Worm (Caenorhabditis elegans) whole organism, young adult: Measurements from ENCODE around the gene srx-114.

ENCODE experiments used
- B0035.1 ChIP-seq: sonication (generic microtip); optimal IDR thresholded peaks from 2 replicates; lab custom pipeline; 2016; ENCODE audit warnings: missing genetic modification characterization, mild to moderate bottlenecking, missing compliant biosample characterization, missing genotype, missing genetic modification reagents
- B0336.3 ChIP-seq: fragments of 200-800 bp; sonication (Bioruptor generic); IDR thresholded peaks from 2 replicates; pipeline ENCODE4 v1.3.6; 2022; ENCODE audit warnings: missing genetic modification characterization, missing compliant biosample characterization
- F37B4.10 ChIP-seq: fragments of 200-800 bp; sonication (Bioruptor generic); IDR thresholded peaks from 2 replicates; pipeline ENCODE4 v1.3.6; 2022; ENCODE audit warnings: missing genetic modification characterization, missing compliant biosample characterization
- F39B2.1 ChIP-seq: fragments of 200-800 bp; sonication (Bioruptor generic); IDR thresholded peaks from 2 replicates; pipeline ENCODE4 v1.3.6; 2022; ENCODE audit warnings: missing genetic modification reagents, missing genetic modification characterization, missing compliant biosample characterization
- Y67H2A.10 ChIP-seq: fragments of 200-800 bp; sonication (Bioruptor generic); conservative IDR thresholded peaks from 2 replicates; pipeline ENCODE4 v1.3.6; 2022; ENCODE audit warnings: missing genetic modification reagents, missing genetic modification characterization, missing compliant biosample characterization
- ama-1 ChIP-seq, 3 experiments: fragments of 150-350 bp in 1 of 3; sonication (generic microtip) in 2 of 3; optimal IDR thresholded peaks; 2 replicates each; lab custom pipeline; 2014 to 2018; ENCODE audit warnings: missing biosample characterization in 2 of 3, missing genetic modification characterization in 2 of 3, missing genetic modification reagents in 2 of 3
- bed-1 ChIP-seq: fragments of 200-800 bp; sonication (Bioruptor generic); IDR thresholded peaks from 2 replicates; pipeline ENCODE4 v1.3.6; 2022; ENCODE audit warnings: missing genetic modification reagents, missing genetic modification characterization, missing compliant biosample characterization
- cebp-2 ChIP-seq: fragments of 200-800 bp; sonication (Bioruptor generic); IDR thresholded peaks from 2 replicates; pipeline ENCODE4 v1.3.6; 2022; ENCODE audit warnings: missing genetic modification characterization, missing compliant biosample characterization
- ceh-100 ChIP-seq: fragments of 200-800 bp; sonication (Bioruptor generic); IDR thresholded peaks from 2 replicates; pipeline ENCODE4 v1.3.6; 2022; ENCODE audit warnings: missing genetic modification reagents, missing genetic modification characterization, missing compliant biosample characterization
- chd-7 ChIP-seq: sonication (generic microtip); optimal IDR thresholded peaks from 2 replicates; lab custom pipeline; 2016; ENCODE audit warnings: mild to moderate bottlenecking, missing genetic modification characterization, moderate library complexity, missing compliant biosample characterization
- lin-26 ChIP-seq: fragments of 200-800 bp; sonication (Bioruptor generic); IDR thresholded peaks from 2 replicates; pipeline ENCODE4 v1.3.6; 2022; ENCODE audit warnings: missing genetic modification reagents, missing genetic modification characterization, missing compliant biosample characterization
- lin-35 ChIP-seq, 3 experiments: fragments of 150-350 bp in 2 of 3; sonication (generic microtip) in 1 of 3; optimal IDR thresholded peaks; 2 replicates each; lab custom pipeline; 2014 to 2018; ENCODE audit warnings: missing biosample characterization in 3 of 3, missing genetic modification characterization in 3 of 3, missing genetic modification reagents in 3 of 3
- snpc-3.4 ChIP-seq: sonication (generic microtip); optimal IDR thresholded peaks from 2 replicates; lab custom pipeline; 2017; ENCODE audit warnings: missing genetic modification characterization, mild to moderate bottlenecking, missing compliant biosample characterization, antibody characterized with exemption, moderate library complexity, missing genotype, missing genetic modification reagents
- ztf-18 ChIP-seq: sonication (generic microtip); optimal IDR thresholded peaks from 2 replicates; lab custom pipeline; 2016; ENCODE audit warnings: missing genotype, mild to moderate bottlenecking, missing genetic modification characterization, missing compliant biosample characterization

ce11 chrII:5460911-5461310, 27.9 kb upstream of the srx-114 start:
- no peak for TF ChIP-seq lin-35 (GFP tag; optimal IDR thresholded peaks at IDR 0.05; lab: Kevin White, UChicago)
- TF ChIP-seq bed-1 (GFP tag; lab: Robert Waterston, UW), result no peak
- TF ChIP-seq cebp-2 (GFP tag; lab: Robert Waterston, UW), result no peak
- TF ChIP-seq snpc-3.4, result no peak
- no peak for TF ChIP-seq ztf-18 (tag; lab: Kevin White, UChicago)
- TF ChIP-seq F37B4.10 (GFP tag; lab: Robert Waterston, UW), result no peak
- no peak for TF ChIP-seq B0336.3
- no peak for TF ChIP-seq ama-1 (optimal IDR thresholded peaks at IDR 0.05; lab: Kevin White, UChicago)
- no peak for TF ChIP-seq ama-1 (GFP tag; optimal IDR thresholded peaks at IDR 0.05; lab: Kevin White, UChicago)
- no peak for TF ChIP-seq chd-7 (tag; lab: Kevin White, UChicago)
- no peak for TF ChIP-seq F39B2.1 (GFP tag; lab: Robert Waterston, UW)
- no peak for TF ChIP-seq B0035.1 (tag; lab: Kevin White, UChicago)
- TF ChIP-seq lin-26 (GFP tag; lab: Robert Waterston, UW), result no peak
- TF ChIP-seq Y67H2A.10 (GFP tag; lab: Robert Waterston, UW), result no peak
- TF ChIP-seq ceh-100 (GFP tag; lab: Robert Waterston, UW), result no peak
